Worm (Caenorhabditis elegans) whole organism, mixed stage, embryonic: ENCODE measurements around the gene Y116A8C.10.

Experiments used
- ceh-39 ChIP-seq: fragments of 150-350 bp; optimal IDR thresholded peaks from 2 replicates; lab custom pipeline; 2014; ENCODE audit warnings: missing biosample characterization, missing genetic modification characterization
- drap-1 ChIP-seq: fragments of 200-800 bp; sonication (Bioruptor generic); optimal IDR thresholded peaks from 3 replicates; lab custom pipeline; 2018; ENCODE audit warnings: mild to moderate bottlenecking, missing genetic modification characterization, missing compliant biosample characterization
- elt-3 ChIP-seq: fragments of 150-350 bp; optimal IDR thresholded peaks from 2 replicates; lab custom pipeline; 2014; ENCODE audit warnings: missing biosample characterization, missing genetic modification characterization
- lin-13 ChIP-seq: fragments of 150-350 bp; optimal IDR thresholded peaks from 2 replicates; lab custom pipeline; 2014; ENCODE audit warnings: missing biosample characterization, missing genetic modification characterization
- lsy-2 ChIP-seq: fragments of 150-350 bp; optimal IDR thresholded peaks from 2 replicates; lab custom pipeline; 2014; ENCODE audit warnings: missing biosample characterization, missing genetic modification characterization
- nhr-12 ChIP-seq: fragments of 150-350 bp; optimal IDR thresholded peaks from 2 replicates; lab custom pipeline; 2014; ENCODE audit warnings: missing biosample characterization, missing genetic modification characterization
- nhr-28 ChIP-seq: fragments of 150-350 bp; optimal IDR thresholded peaks from 2 replicates; lab custom pipeline; 2014; ENCODE audit warnings: missing biosample characterization, missing genetic modification characterization
- pha-4 ChIP-seq: fragments of 150-350 bp; optimal IDR thresholded peaks from 2 replicates; lab custom pipeline; 2018; ENCODE audit warnings: missing biosample characterization, missing genetic modification reagents, missing genetic modification characterization
- snpc-4 ChIP-seq: fragments of 150-350 bp; optimal IDR thresholded peaks from 2 replicates; lab custom pipeline; 2014; ENCODE audit warnings: missing biosample characterization, missing genetic modification characterization
- unc-39 ChIP-seq: fragments of 150-350 bp; optimal IDR thresholded peaks from 2 replicates; lab custom pipeline; 2014; ENCODE audit warnings: missing biosample characterization, missing genetic modification characterization
- unc-62 ChIP-seq: fragments of 150-350 bp; optimal IDR thresholded peaks from 2 replicates; lab custom pipeline; 2014; ENCODE audit warnings: missing biosample characterization, missing genetic modification reagents, missing genetic modification characterization
- ztf-11 ChIP-seq: fragments of 150-350 bp; optimal IDR thresholded peaks from 2 replicates; lab custom pipeline; 2014; ENCODE audit warnings: missing biosample characterization, missing genetic modification characterization

DNA sequence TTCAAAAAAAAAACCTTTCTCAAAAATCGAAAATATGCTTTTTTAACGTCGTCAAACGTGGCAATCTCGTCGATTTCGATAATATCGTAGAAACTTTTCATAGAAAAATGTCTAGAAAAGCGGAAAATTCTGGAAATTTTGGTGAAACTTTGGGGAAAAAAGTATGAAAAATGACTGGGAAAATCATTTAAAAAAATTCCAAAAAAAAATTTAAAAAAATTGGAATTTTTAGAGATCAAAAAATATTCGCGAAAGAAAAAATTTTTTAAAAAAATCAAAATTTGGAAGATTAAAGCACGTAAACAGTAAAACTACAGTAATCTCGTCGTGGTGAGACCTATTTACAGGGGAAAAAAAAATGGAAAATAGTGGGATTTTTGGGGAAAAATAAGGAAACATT lies at the start of gene Y116A8C.10:
- TF ChIP-seq nhr-12 (tag; lab: Kevin White, UChicago) (no peak), ceh-39 (no peak), unc-62 (GFP tag; lab: Kevin White, UChicago) (no peak), unc-39 (tag; lab: Kevin White, UChicago) (no peak), snpc-4 (tag; lab: Kevin White, UChicago) (no peak), drap-1 (no peak), lin-13 (tag; lab: Kevin White, UChicago) (no peak), ztf-11 (tag; lab: Kevin White, UChicago) (no peak), lsy-2 (tag; lab: Kevin White, UChicago) (no peak), pha-4 (tag; lab: Kevin White, UChicago) (no peak), elt-3 (tag; lab: Kevin White, UChicago) (no peak), nhr-28 (no peak)
